Worm (Caenorhabditis elegans): Measurements from ENCODE around the gene spp-11.

spp-11 gene

ce11 chrII:6358232-6358631 is 48.9 kb downstream of the spp-11 start (continued):
- TF ChIP-seq ztf-25 (GFP tag; IDR thresholded peaks at IDR 0.05) (no peak), C06A6.2 (GFP tag; conservative IDR thresholded peaks at IDR 0.05) (no peak), nhr-27 (tag; optimal IDR thresholded peaks at IDR 0.05) (no peak), cebp-2 (GFP tag; IDR thresholded peaks at IDR 0.05) (no peak), xnd-1 (tag; optimal IDR thresholded peaks at IDR 0.05) (no peak), B0261.1 (tag; optimal IDR thresholded peaks at IDR 0.05) (peak; percentile 52), ceh-100 (GFP tag; IDR thresholded peaks at IDR 0.05) (no peak), die-1 (tag; optimal IDR thresholded peaks at IDR 0.05) (peak; percentile 25), nhr-179 (tag; optimal IDR thresholded peaks at IDR 0.05) (no peak), tlf-1 (GFP tag; optimal IDR thresholded peaks at IDR 0.05) (no peak), zfh-2 (GFP tag; conservative IDR thresholded peaks at IDR 0.05) (no peak), K11D2.4 (GFP tag; IDR thresholded peaks at IDR 0.05) (no peak), hmg-1.2 (GFP tag; IDR thresholded peaks at IDR 0.05) (no peak), nhr-80 (tag; optimal IDR thresholded peaks at IDR 0.05) (no peak), snpc-4 (GFP tag; optimal IDR thresholded peaks at IDR 0.05) (no peak), snpc-4 (tag; optimal IDR thresholded peaks at IDR 0.05) (no peak), lin-26 (GFP tag; IDR thresholded peaks at IDR 0.05) (peak; percentile 66), F57C9.4 (tag; optimal IDR thresholded peaks at IDR 0.05) (no peak), nhr-90 (tag; optimal IDR thresholded peaks at IDR 0.05) (no peak), ztf-28 (GFP tag; IDR thresholded peaks at IDR 0.05) (no peak), nfyb-1 (GFP tag; IDR thresholded peaks at IDR 0.05) (no peak), lag-1 (GFP tag; IDR thresholded peaks at IDR 0.05) (no peak), ceh-79 (tag; optimal IDR thresholded peaks at IDR 0.05) (no peak), tbp1 (GFP tag; optimal IDR thresholded peaks at IDR 0.05) (peak; percentile 83), F37B4.10 (GFP tag; IDR thresholded peaks at IDR 0.05) (no peak), lir-1 (GFP tag; conservative IDR thresholded peaks at IDR 0.05) (no peak), ztf-22 (GFP tag; optimal IDR thresholded peaks at IDR 0.05) (no peak), Y56A3A.18 (GFP tag; IDR thresholded peaks at IDR 0.05) (no peak), ztf-3 (GFP tag; optimal IDR thresholded peaks at IDR 0.05) (no peak), sea-2 (GFP tag; IDR thresholded peaks at IDR 0.05) (no peak), bed-2 (GFP tag; IDR thresholded peaks at IDR 0.05) (no peak), mes-4 (tag; optimal IDR thresholded peaks at IDR 0.05) (no peak), dpff-1 (tag; optimal IDR thresholded peaks at IDR 0.05) (no peak), chd-7 (tag; optimal IDR thresholded peaks at IDR 0.05) (no peak), Y79H2A.3 (GFP tag; conservative IDR thresholded peaks at IDR 0.05) (no peak), pha-4 (tag; optimal IDR thresholded peaks at IDR 0.05) (no peak), repo-1 (tag; optimal IDR thresholded peaks at IDR 0.05) (no peak), nfya-2 (GFP tag; IDR thresholded peaks at IDR 0.05) (no peak), tbx-9 (tag; optimal IDR thresholded peaks at IDR 0.05; ENCODE audit: borderline replicate concordance) (no peak), ceh-27 (GFP tag; optimal IDR thresholded peaks at IDR 0.05) (no peak), lin-40 (tag; optimal IDR thresholded peaks at IDR 0.05) (no peak), madf-3 (GFP tag; IDR thresholded peaks at IDR 0.05) (no peak), athp-1 (tag; optimal IDR thresholded peaks at IDR 0.05) (peak; percentile 50), pbrm-1 (GFP tag; IDR thresholded peaks at IDR 0.05) (no peak), him-1 (tag; optimal IDR thresholded peaks at IDR 0.05) (no peak), hsf-1 (GFP tag; IDR thresholded peaks at IDR 0.05) (0 out of 2 replicates have a peak, but pooled peaks have one; percentile 30), madf-8 (GFP tag; conservative IDR thresholded peaks at IDR 0.05) (no peak), F49E8.2 (tag; optimal IDR thresholded peaks at IDR 0.05; ENCODE audit: insufficient read depth) (peak; percentile 35)

Measured in whole organism, young adult.